Worm (Caenorhabditis elegans) whole organism, L3 larva: ENCODE measurements around the gene C47E12.10.

Experiments used
- R02D3.7 ChIP-seq: fragments of 150-350 bp; optimal IDR thresholded peaks from 2 replicates; lab custom pipeline; 2014; ENCODE audit warnings: missing biosample characterization, missing genetic modification characterization
- ZK546.5 ChIP-seq: sonication (generic microtip); optimal IDR thresholded peaks from 2 replicates; lab custom pipeline; 2017; ENCODE audit warnings: missing biosample characterization, missing genetic modification characterization
- aly-2 ChIP-seq: fragments of 150-350 bp; optimal IDR thresholded peaks from 2 replicates; lab custom pipeline; 2014; ENCODE audit warnings: missing biosample characterization, missing genetic modification characterization
- ama-1 ChIP-seq: fragments of 150-350 bp; optimal IDR thresholded peaks from 2 replicates; lab custom pipeline; 2018
- ceh-16 ChIP-seq: sonication (generic microtip); optimal IDR thresholded peaks from 2 replicates; lab custom pipeline; 2017; ENCODE audit warnings: missing biosample characterization, missing genetic modification characterization
- ceh-82 ChIP-seq: fragments of 150-350 bp; optimal IDR thresholded peaks from 2 replicates; lab custom pipeline; 2014; ENCODE audit warnings: missing biosample characterization, missing genetic modification characterization
- ceh-9 ChIP-seq: sonication (generic microtip); optimal IDR thresholded peaks from 2 replicates; lab custom pipeline; 2018; ENCODE audit warnings: missing biosample characterization, missing genetic modification characterization
- daf-12 ChIP-seq: fragments of 150-350 bp; optimal IDR thresholded peaks from 2 replicates; lab custom pipeline; 2014; ENCODE audit warnings: missing biosample characterization, missing genetic modification reagents, missing genetic modification characterization
- egl-27 ChIP-seq: sonication (generic microtip); optimal IDR thresholded peaks from 4 replicates; lab custom pipeline; 2017; ENCODE audit warnings: missing biosample characterization, missing genetic modification reagents, missing genetic modification characterization
- egl-5 ChIP-seq: fragments of 150-350 bp; optimal IDR thresholded peaks from 2 replicates; lab custom pipeline; 2017; ENCODE audit warnings: missing biosample characterization, missing genetic modification reagents, missing genetic modification characterization, inconsistent platforms
- elt-1 ChIP-seq: fragments of 150-350 bp; optimal IDR thresholded peaks from 2 replicates; lab custom pipeline; 2014; ENCODE audit warnings: missing biosample characterization, missing genetic modification characterization
- elt-2 ChIP-seq: sonication (generic microtip); optimal IDR thresholded peaks from 2 replicates; lab custom pipeline; 2016; ENCODE audit warnings: missing genetic modification reagents, mild to moderate bottlenecking, missing genetic modification characterization, missing compliant biosample characterization
- elt-3 ChIP-seq, 3 experiments: fragments of 150-350 bp in 1 of 3; sonication (generic microtip) in 2 of 3; optimal IDR thresholded peaks; 2 replicates in 2 of 3; 4 replicates in 1 of 3; lab custom pipeline; 2014 to 2017; ENCODE audit warnings: missing biosample characterization in 3 of 3, missing genetic modification characterization in 3 of 3
- eor-1 ChIP-seq, 2 experiments: fragments of 150-350 bp; optimal IDR thresholded peaks; 2 replicates each; lab custom pipeline; 2014 to 2018; ENCODE audit warnings: missing biosample characterization in 2 of 2, missing genetic modification characterization in 2 of 2
- fkh-2 ChIP-seq: fragments of 150-350 bp; optimal IDR thresholded peaks from 2 replicates; lab custom pipeline; 2014; ENCODE audit warnings: missing biosample characterization, missing genetic modification reagents, missing genetic modification characterization
- fos-1 ChIP-seq: fragments of 150-350 bp; optimal IDR thresholded peaks from 2 replicates; lab custom pipeline; 2014; ENCODE audit warnings: missing biosample characterization, missing genetic modification characterization
- hmg-11 ChIP-seq: sonication (generic microtip); optimal IDR thresholded peaks from 2 replicates; lab custom pipeline; 2016; ENCODE audit warnings: missing genetic modification characterization, missing compliant biosample characterization
- jun-1 ChIP-seq: fragments of 150-350 bp; optimal IDR thresholded peaks from 2 replicates; lab custom pipeline; 2014; ENCODE audit warnings: missing biosample characterization, missing genetic modification reagents, missing genetic modification characterization
- lin-15B ChIP-seq: fragments of 150-350 bp; optimal IDR thresholded peaks from 2 replicates; lab custom pipeline; 2014; ENCODE audit warnings: missing biosample characterization, missing genetic modification characterization
- lin-39 ChIP-seq: fragments of 150-350 bp; optimal IDR thresholded peaks from 2 replicates; lab custom pipeline; 2018; ENCODE audit warnings: missing biosample characterization, missing genetic modification reagents, missing genetic modification characterization
- lsy-12 ChIP-seq: sonication (generic microtip); optimal IDR thresholded peaks from 2 replicates; lab custom pipeline; 2016; ENCODE audit warnings: mild to moderate bottlenecking, missing genetic modification characterization, missing compliant biosample characterization
- nfya-1 ChIP-seq: sonication (generic microtip); optimal IDR thresholded peaks from 2 replicates; lab custom pipeline; 2017; ENCODE audit warnings: missing genetic modification characterization, mild to moderate bottlenecking, missing compliant biosample characterization, antibody characterized with exemption, moderate library complexity; ENCODE audit not compliant: insufficient read depth
- nhr-11 ChIP-seq: fragments of 150-350 bp; optimal IDR thresholded peaks from 2 replicates; lab custom pipeline; 2014; ENCODE audit warnings: missing biosample characterization, missing genetic modification characterization
- nhr-12 ChIP-seq: fragments of 150-350 bp; optimal IDR thresholded peaks from 2 replicates; lab custom pipeline; 2014; ENCODE audit warnings: missing biosample characterization, missing genetic modification characterization
- nhr-237 ChIP-seq: fragments of 150-350 bp; optimal IDR thresholded peaks from 2 replicates; lab custom pipeline; 2014; ENCODE audit warnings: missing biosample characterization, missing genetic modification characterization
- nhr-25 ChIP-seq: sonication (generic microtip); optimal IDR thresholded peaks from 2 replicates; lab custom pipeline; 2017; ENCODE audit warnings: missing biosample characterization, missing genetic modification characterization
- nhr-28 ChIP-seq: fragments of 150-350 bp; optimal IDR thresholded peaks from 2 replicates; lab custom pipeline; 2014; ENCODE audit warnings: missing biosample characterization, missing genetic modification characterization
- nhr-77 ChIP-seq: fragments of 150-350 bp; optimal IDR thresholded peaks from 2 replicates; lab custom pipeline; 2014; ENCODE audit warnings: missing biosample characterization, missing genetic modification characterization
- sea-2 ChIP-seq: fragments of 150-350 bp; sonication (generic microtip); optimal IDR thresholded peaks from 4 replicates; lab custom pipeline; 2014; ENCODE audit warnings: missing biosample characterization, missing genetic modification reagents, missing genetic modification characterization
- skn-1 ChIP-seq: fragments of 150-350 bp; optimal IDR thresholded peaks from 2 replicates; lab custom pipeline; 2014; ENCODE audit warnings: missing biosample characterization, missing genetic modification characterization
- snpc-4 ChIP-seq: fragments of 150-350 bp; optimal IDR thresholded peaks from 2 replicates; lab custom pipeline; 2014; ENCODE audit warnings: missing biosample characterization, missing genetic modification characterization
- tbx-2 ChIP-seq: sonication (generic microtip); optimal IDR thresholded peaks from 2 replicates; lab custom pipeline; 2016; ENCODE audit warnings: mild to moderate bottlenecking, missing genetic modification characterization, missing compliant biosample characterization
- unc-39 ChIP-seq: sonication (generic microtip); optimal IDR thresholded peaks from 4 replicates; lab custom pipeline; 2017; ENCODE audit warnings: missing biosample characterization, missing genetic modification characterization
- zag-1 ChIP-seq: fragments of 150-350 bp; optimal IDR thresholded peaks from 2 replicates; lab custom pipeline; 2014; ENCODE audit warnings: missing biosample characterization, missing genetic modification characterization
- ztf-11 ChIP-seq: fragments of 150-350 bp; optimal IDR thresholded peaks from 2 replicates; lab custom pipeline; 2014; ENCODE audit warnings: missing biosample characterization, missing genetic modification characterization
- ztf-4 ChIP-seq: fragments of 150-350 bp; optimal IDR thresholded peaks from 2 replicates; lab custom pipeline; 2014; ENCODE audit warnings: missing biosample characterization, missing genetic modification characterization

The C47E12.10 gene

ce11 chrIV:9974392-9974791 is 1.8 kb downstream of the C47E12.10 start, which contains the start of gene C47E12.9:
C47E12.9 (plus strand) TSS chrIV:9974692.
- TF ChIP-seq elt-3 (tag; optimal IDR thresholded peaks at IDR 0.05; lab: Kevin White, UChicago) (no peak), nhr-11 (tag; lab: Kevin White, UChicago) (no peak), ztf-11 (tag; lab: Kevin White, UChicago) (no peak), egl-5 (tag; lab: Kevin White, UChicago) (no peak)
- TF ChIP-seq, all 47 proteins: peak for 0

- TF ChIP-seq tbx-2 (tag; lab: Kevin White, UChicago) (no peak), fos-1 (tag; lab: Kevin White, UChicago) (no peak), lin-15B (tag; lab: Kevin White, UChicago) (no peak), zag-1 (tag; lab: Kevin White, UChicago) (no peak), nhr-25 (tag; lab: Kevin White, UChicago) (no peak), lin-39 (tag; lab: Kevin White, UChicago) (no peak), nhr-28 (tag; lab: Kevin White, UChicago) (no peak), nhr-12 (tag; lab: Kevin White, UChicago) (no peak), fkh-2 (tag; lab: Kevin White, UChicago) (no peak), nhr-11 (tag; lab: Kevin White, UChicago) (no peak), ztf-4 (no peak), ceh-9 (tag; lab: Kevin White, UChicago) (no peak), ama-1 (lab: Kevin White, UChicago) (no peak), jun-1 (tag; lab: Kevin White, UChicago) (no peak), egl-5 (tag; lab: Kevin White, UChicago) (no peak), lsy-12 (tag; lab: Kevin White, UChicago) (no peak), sea-2 (no peak), ZK546.5 (no peak), daf-12 (tag; lab: Kevin White, UChicago) (no peak)
- TF ChIP-seq, all 47 proteins: peak for 0
Observed at ce11 chrIV:9976284-9976683, 3.7 kb downstream of the C47E12.10 start, which contains the start of gene C47E12.14. C47E12.14 (minus strand) TSS chrIV:9976384.

ce11 chrIV:9977602-9978172 is 5.1 kb downstream of the C47E12.10 start, which contains the start of gene dhp-2:
dhp-2 (plus strand) TSS chrIV:9978122.
- no peak for TF ChIP-seq eor-1 (tag; optimal IDR thresholded peaks at IDR 0.05; lab: Kevin White, UChicago)

- TF ChIP-seq lin-15B (tag; lab: Kevin White, UChicago), result peak; percentile 4
- TF ChIP-seq snpc-4 (tag; lab: Kevin White, UChicago), result no peak
- TF ChIP-seq nfya-1 (tag; lab: Kevin White, UChicago), result peak; percentile 6
Observed at ce11 chrIV:9982226-9982794, 9.7 kb downstream of the C47E12.10 start, which contains the start of gene rrp-1. rrp-1 (minus strand) TSS chrIV:9982276.

- no peak for TF ChIP-seq lin-39 (tag; lab: Kevin White, UChicago)
- no peak for TF ChIP-seq nhr-77
- TF ChIP-seq ceh-16 (tag; lab: Kevin White, UChicago), result no peak
- TF ChIP-seq jun-1 (tag; lab: Kevin White, UChicago), result no peak
- TF ChIP-seq egl-5 (tag; lab: Kevin White, UChicago), result no peak
- no peak for TF ChIP-seq egl-27
- no peak for TF ChIP-seq ZK546.5
- no peak for TF ChIP-seq elt-1 (tag; lab: Kevin White, UChicago)
- no peak for TF ChIP-seq ama-1 (lab: Kevin White, UChicago)
- no peak for TF ChIP-seq sea-2
- no peak for TF ChIP-seq elt-3 (tag; optimal IDR thresholded peaks at IDR 0.05; lab: Kevin White, UChicago)
- no peak for TF ChIP-seq ceh-82 (tag; lab: Kevin White, UChicago)
- TF ChIP-seq, all 47 proteins: peak for 0
Observed at ce11 chrIV:9982895-9983294, 10.3 kb downstream of the C47E12.10 start, which contains the start of gene mam-2. mam-2 (plus strand) TSS chrIV:9983195.

- TF ChIP-seq lsy-12 (tag; lab: Kevin White, UChicago), result peak; percentile 12
- TF ChIP-seq ceh-82 (tag; lab: Kevin White, UChicago), result no peak
- no peak for TF ChIP-seq nhr-25 (tag; lab: Kevin White, UChicago)
- no peak for TF ChIP-seq aly-2 (tag; lab: Kevin White, UChicago)
- TF ChIP-seq skn-1 (tag; lab: Kevin White, UChicago), result no peak
- TF ChIP-seq lin-39 (tag; lab: Kevin White, UChicago), result no peak
- TF ChIP-seq unc-39 (tag; lab: Kevin White, UChicago), result no peak
- TF ChIP-seq snpc-4 (tag; lab: Kevin White, UChicago), result no peak
- no peak for TF ChIP-seq tbx-2 (tag; lab: Kevin White, UChicago)
- TF ChIP-seq nhr-237 (tag; lab: Kevin White, UChicago), result no peak
- peak; percentile 2 for TF ChIP-seq elt-2
- no peak for TF ChIP-seq nhr-11 (tag; lab: Kevin White, UChicago)
- TF ChIP-seq nhr-12 (tag; lab: Kevin White, UChicago), result no peak
- TF ChIP-seq R02D3.7 (tag; lab: Kevin White, UChicago), result no peak
- no peak for TF ChIP-seq nhr-77
- no peak for TF ChIP-seq hmg-11 (tag; lab: Kevin White, UChicago)
Observed at ce11 chrIV:9989416-9989815, 16.8 kb downstream of the C47E12.10 start.
